Worm (Caenorhabditis elegans) whole organism, L4/young adult: Measurements from ENCODE around the gene asm-1.

Experiments
- W03F9.2 ChIP-seq: fragments of 150-350 bp; optimal IDR thresholded peaks from 2 replicates; lab custom pipeline; 2014; ENCODE audit warnings: missing biosample characterization, missing genetic modification characterization
- dao-5 ChIP-seq: sonication (generic microtip); optimal IDR thresholded peaks from 2 replicates; lab custom pipeline; 2016; ENCODE audit warnings: missing genotype, missing genetic modification characterization, moderate library complexity, missing compliant biosample characterization
- him-1 ChIP-seq: sonication (generic microtip); optimal IDR thresholded peaks from 2 replicates; lab custom pipeline; 2016; ENCODE audit warnings: missing genotype, missing genetic modification reagents, missing genetic modification characterization, missing compliant biosample characterization

Gene asm-1

DNA sequence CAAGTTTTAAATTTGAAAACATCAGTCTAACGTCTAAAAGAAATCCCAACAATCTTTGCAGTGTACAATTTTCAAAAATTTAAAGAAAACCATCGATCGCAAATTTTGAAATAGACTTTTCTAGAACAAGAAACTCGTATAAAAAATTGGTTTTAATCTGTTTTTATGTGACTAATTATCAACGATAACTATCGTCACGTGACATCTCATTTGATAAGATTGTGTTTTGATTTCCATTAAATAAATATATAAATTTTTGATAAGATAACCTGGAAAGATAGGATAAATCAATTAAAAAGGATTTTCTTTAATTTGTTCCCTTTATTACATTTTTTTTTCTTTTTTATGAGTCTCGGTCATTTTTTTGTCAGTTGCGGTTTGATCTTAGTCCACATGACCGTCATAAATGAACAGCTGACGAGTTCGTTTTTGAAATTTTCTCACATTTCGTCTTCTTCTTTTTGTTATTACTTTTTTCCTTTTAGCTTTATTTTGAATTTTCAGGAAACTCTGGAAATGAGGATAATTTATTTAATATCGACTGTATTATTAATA, at the start of gene asm-1:
TSS of gene asm-1 (plus strand) at position 505 of the 555 bp plus-strand sequence.
- TF ChIP-seq him-1 (tag; lab: Kevin White, UChicago) (no peak), dao-5 (tag; lab: Kevin White, UChicago) (no peak), W03F9.2 (tag; lab: Kevin White, UChicago) (no peak)

DNA sequence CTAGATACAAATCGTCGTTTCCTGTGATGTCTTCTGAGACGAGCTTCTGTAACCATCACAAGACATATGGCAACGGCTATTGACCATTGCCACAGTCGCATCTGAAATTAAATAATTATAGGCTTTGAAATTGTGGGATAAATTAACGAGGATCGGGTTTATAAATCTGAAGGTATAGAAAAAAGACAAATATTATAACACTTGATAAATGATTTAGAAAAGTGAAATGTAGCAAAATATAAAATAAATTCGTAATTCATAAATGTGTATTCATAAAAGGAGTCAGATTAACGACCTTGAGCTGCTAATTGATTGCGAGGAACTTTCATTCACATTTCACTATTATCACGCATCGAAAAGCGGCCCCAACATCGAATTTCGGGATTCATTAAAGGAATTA, 46.2 kb upstream of the asm-1 start, which contains the start of gene aff-1:
TSS of gene aff-1 (minus strand) at position 101 of the 400 bp plus-strand sequence.
- no peak for TF ChIP-seq dao-5 (tag; lab: Kevin White, UChicago)
- TF ChIP-seq W03F9.2 (tag; lab: Kevin White, UChicago) = no peak
- TF ChIP-seq him-1 (tag; lab: Kevin White, UChicago) = no peak

DNA sequence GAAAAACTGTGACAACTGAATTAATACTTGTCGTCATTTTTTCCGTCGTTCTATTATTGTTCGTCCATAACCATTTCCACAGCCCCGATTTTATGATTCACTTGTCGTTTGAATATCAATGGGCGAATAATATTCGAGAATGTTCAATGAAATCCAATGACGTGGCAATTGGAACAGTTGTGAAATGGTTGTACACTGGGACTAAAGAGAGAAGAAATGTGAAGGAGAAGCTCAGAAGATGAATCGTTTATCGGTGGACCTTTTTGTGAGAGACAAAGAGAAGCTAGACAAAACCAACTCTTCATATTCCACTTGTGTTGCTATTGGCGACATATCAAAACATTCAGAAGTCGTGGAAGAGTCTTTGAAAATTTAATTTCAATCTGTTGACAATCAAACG, 39.1 kb upstream of the asm-1 start, which contains the start of gene clhm-1:
TSS of gene clhm-1 (minus strand) at position 207 of the 400 bp plus-strand sequence.
- TF ChIP-seq W03F9.2 (tag; lab: Kevin White, UChicago) = no peak
- no peak for TF ChIP-seq him-1 (tag; lab: Kevin White, UChicago)
- no peak for TF ChIP-seq dao-5 (tag; lab: Kevin White, UChicago)

DNA sequence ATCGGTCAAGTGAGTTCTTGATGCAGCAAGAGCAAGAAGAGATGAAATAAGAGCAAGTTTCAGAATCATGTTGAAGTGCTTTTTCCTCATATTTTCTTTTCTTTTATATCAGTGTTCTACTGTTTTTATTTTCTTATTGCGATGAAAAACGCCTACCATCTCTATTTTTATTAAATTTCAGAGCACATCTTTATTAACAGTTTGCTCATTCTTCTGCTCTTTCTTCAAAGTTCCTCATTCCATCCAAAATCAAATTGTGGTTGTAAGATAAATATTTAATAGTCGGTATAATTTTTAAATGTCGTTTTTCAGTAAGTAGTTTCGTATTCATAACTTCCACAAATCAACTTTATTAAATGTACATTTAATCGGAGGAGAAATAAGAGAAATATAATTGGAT, 37.4 kb upstream of the asm-1 start, which contains the start of gene C44B7.5:
TSS of gene C44B7.5 (minus strand) at position 101 of the 400 bp plus-strand sequence.
- TF ChIP-seq him-1 (tag; lab: Kevin White, UChicago) = no peak
- no peak for TF ChIP-seq W03F9.2 (tag; lab: Kevin White, UChicago)
- no peak for TF ChIP-seq dao-5 (tag; lab: Kevin White, UChicago)

DNA sequence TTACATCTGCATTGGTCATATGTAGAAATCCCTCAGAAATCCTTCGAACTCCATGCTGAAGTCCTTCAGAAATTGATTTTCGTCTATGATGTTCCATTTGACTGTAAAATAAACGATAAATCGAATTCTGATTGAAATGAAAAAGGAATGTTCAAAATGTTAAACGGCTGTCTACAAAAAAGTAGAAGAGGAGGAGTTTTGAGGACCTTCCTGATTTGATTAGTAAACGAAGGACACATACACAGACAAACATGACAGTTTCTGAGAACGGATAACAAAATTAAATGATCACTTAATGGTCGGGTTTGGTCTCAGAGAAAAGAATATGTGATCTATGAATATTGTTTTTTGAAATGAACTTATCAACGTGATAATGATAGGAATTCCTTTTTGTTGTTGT, 32.9 kb upstream of the asm-1 start, which contains the start of gene slc-36.5:
TSS of gene slc-36.5 (minus strand) at position 101 of the 400 bp plus-strand sequence.
- TF ChIP-seq him-1 (tag; lab: Kevin White, UChicago) (no peak), W03F9.2 (tag; lab: Kevin White, UChicago) (no peak), dao-5 (tag; lab: Kevin White, UChicago) (no peak)

DNA sequence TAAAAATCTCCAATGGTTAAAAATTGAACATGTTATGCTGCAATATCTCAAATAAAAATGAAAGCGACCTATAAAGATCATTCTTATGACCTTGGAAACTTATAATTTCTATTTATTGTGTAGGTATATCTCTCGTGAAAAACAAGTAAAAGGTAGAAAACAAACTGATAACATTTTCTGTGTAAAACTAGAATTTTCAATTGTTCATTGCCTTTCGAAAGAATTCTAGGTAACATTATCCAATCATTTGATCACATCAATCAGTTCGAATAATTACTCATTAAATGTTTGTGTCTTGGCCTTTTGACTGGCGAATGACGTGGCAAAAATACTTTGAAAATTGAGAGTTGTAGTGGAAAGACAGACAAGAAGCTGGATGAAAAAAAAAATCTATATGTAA, 32.0 kb upstream of the asm-1 start:
- TF ChIP-seq dao-5 (tag; lab: Kevin White, UChicago) = no peak

DNA sequence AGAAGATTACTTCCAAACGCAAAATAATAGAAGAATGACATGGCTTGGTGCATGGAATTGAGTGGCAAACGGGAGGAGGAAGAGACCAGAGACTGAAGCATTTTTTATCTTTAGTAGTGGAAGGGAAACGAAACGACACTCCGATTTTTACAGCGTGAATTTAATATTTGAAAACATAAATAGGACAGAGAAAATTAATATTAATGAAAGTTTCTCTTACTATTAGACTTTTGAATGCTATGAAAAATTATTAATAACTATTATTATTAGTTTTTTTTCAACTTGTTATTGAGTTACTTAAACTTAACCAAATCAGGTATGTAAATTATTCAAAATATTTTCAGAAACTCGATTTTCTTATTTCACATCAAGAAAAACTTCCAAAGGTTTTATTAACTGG, 29.8 kb upstream of the asm-1 start, which contains the start of gene C44B7.7:
TSS of gene C44B7.7 (minus strand) at position 101 of the 400 bp plus-strand sequence.
- no peak for TF ChIP-seq dao-5 (tag; lab: Kevin White, UChicago)
- TF ChIP-seq W03F9.2 (tag; lab: Kevin White, UChicago) = no peak
- TF ChIP-seq him-1 (tag; lab: Kevin White, UChicago) = no peak

DNA sequence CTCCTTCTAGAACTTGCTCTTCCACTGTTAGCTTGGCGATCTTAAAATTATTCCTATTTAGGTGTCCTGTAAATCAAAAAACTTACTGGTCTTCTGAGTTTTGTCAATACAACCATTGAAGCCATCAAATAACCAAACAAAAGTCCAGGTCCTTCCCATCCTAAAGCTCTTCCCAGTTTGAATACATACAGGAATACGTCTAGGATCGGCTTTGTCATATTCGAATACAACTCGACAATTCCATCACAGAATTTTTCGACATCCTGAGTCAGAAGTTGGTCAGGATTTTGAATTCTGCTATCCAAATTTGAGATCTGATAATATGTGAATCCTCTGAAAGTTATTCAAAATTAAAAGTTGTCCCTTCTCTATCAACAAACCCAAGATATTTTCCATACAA, 27.5 kb upstream of the asm-1 start:
- TF ChIP-seq W03F9.2 (tag; lab: Kevin White, UChicago) = no peak
- TF ChIP-seq him-1 (tag; lab: Kevin White, UChicago) = no peak
- no peak for TF ChIP-seq dao-5 (tag; lab: Kevin White, UChicago)

DNA sequence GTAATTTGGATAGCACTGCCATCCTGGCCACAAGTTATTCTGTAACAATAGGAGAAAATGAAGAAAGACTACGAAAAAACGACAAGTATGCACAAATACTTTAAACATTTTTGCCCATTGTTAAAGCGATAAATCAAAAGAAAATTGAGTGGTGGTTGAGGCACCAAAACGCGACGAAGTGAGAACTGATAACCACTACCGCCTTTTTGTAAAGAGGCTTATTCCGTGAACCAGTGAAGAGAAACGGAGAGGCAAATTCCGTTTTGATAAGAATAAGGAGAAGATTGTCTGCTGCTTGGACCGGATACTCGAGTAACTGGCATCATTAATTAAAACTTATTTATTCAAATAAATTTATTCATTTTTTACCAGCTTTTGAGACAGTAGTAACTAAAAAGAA, 26.2 kb upstream of the asm-1 start, which contains the start of gene pmp-1:
TSS of gene pmp-1 (minus strand) at position 39 of the 400 bp plus-strand sequence.
- no peak for TF ChIP-seq dao-5 (tag; lab: Kevin White, UChicago)
- TF ChIP-seq W03F9.2 (tag; lab: Kevin White, UChicago) = no peak
- no peak for TF ChIP-seq him-1 (tag; lab: Kevin White, UChicago)

DNA sequence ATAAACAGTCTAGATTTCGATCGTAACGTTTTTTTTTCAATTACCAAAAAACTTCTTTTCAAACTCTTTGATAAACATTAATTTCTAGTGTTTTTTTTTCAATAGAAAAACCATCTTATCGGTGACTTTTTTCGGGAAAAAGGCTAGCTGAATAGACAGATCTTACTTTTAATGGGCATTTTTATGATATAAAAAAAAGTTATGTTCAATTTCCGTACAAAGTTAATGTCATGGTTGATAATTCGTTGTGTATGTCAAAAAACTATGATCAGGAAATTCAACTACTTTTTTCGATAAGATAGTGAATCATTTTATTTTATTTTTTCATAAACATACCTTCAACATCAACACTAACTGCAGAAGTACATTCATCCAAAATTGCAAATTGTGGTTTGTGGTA, 25.3 kb upstream of the asm-1 start:
- TF ChIP-seq dao-5 (tag; lab: Kevin White, UChicago) (no peak), him-1 (tag; lab: Kevin White, UChicago) (no peak), W03F9.2 (tag; lab: Kevin White, UChicago) (no peak)

DNA sequence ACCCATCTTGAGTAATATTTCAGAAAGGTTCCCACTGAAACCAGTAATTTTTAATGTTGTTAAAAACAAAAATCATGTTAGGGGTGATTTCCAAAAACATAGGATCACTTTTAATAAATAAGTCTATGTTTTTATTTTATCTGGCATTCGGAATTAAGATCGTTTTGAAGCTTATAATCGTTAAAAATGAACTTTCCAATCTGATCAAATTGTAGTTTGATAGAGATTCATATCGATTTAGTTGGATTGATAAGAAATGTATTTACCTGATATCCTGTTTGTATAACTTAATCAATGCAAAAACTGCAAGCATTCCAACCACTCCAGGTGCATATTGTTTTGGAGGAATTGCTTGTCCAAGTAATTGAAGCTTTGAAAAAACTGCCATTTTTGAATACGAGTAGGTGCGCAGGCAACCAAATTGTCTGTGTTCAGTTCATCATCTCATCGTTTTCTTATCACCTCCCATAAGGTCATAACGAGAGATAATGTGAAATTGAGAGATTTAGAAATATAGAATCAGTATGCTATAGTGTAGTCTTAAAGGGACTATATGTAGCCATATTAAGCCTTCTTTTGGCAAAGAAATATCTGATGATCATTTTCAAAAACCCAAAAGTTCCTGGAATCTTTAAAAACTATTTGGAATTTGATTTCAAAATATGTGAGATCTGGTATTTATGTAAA, 22.4 kb upstream of the asm-1 start, which contains the start of gene pmp-2:
TSS of gene pmp-2 (minus strand) at position 487 of the 687 bp plus-strand sequence.
- TF ChIP-seq W03F9.2 (tag; lab: Kevin White, UChicago) (no peak), him-1 (tag; lab: Kevin White, UChicago) (no peak), dao-5 (tag; lab: Kevin White, UChicago) (no peak)

DNA sequence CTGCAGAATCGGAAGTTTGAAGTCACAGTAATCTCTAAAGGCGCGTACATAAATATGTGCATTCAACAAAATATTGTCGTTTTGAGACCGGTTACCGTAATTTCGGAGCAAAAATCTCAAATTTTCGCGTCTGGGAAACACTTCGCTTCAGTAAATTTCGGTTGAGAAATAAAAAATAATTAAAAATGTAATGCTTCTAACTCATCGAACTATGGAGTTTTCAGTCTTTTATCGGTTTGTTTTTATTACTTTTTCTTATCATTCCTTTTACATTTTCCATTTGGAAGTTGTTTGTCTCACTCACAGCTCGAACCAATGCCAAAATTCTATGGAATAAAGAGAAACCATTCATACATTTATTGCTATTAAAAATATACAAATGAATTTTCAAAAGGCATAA, 21.7 kb upstream of the asm-1 start:
- TF ChIP-seq dao-5 (tag; lab: Kevin White, UChicago) (no peak), W03F9.2 (tag; lab: Kevin White, UChicago) (peak; percentile 37), him-1 (tag; lab: Kevin White, UChicago) (peak; percentile 11)
